Fruit fly (Drosophila melanogaster) whole organism, embryonic: ENCODE results near the gene gNacalpha.

Experiments
- C15 ChIP-seq: fragments of 200-800 bp; sonication (Bioruptor generic); IDR thresholded peaks from 3 replicates; pipeline ENCODE4 v1.3.6; 2022; ENCODE audit warnings: missing biosample characterization, missing genetic modification characterization
- CG10209 ChIP-seq: fragments of 200-800 bp; sonication (Bioruptor generic); optimal IDR thresholded peaks from 3 replicates; lab custom pipeline; 2017; ENCODE audit warnings: missing biosample characterization, mild to moderate bottlenecking, missing genetic modification characterization, missing genetic modification reagents
- CG10321 ChIP-seq: fragments of 200-800 bp; sonication (Bioruptor generic); IDR thresholded peaks from 2 replicates; pipeline ENCODE4 v1.3.6; 2022; ENCODE audit warnings: missing biosample characterization, missing genetic modification characterization
- CG10565 ChIP-seq: fragments of 200-800 bp; sonication (Bioruptor generic); optimal IDR thresholded peaks from 3 replicates; lab custom pipeline; 2016; ENCODE audit warnings: missing biosample characterization, mild to moderate bottlenecking, missing genetic modification characterization
- CG11085 ChIP-seq: fragments of 200-800 bp; sonication (Bioruptor generic); IDR thresholded peaks from 2 replicates; pipeline ENCODE4 v1.3.6; 2022; ENCODE audit warnings: missing biosample characterization, missing genetic modification characterization
- CG1233 ChIP-seq: fragments of 200-800 bp; sonication (Bioruptor generic); optimal IDR thresholded peaks from 4 replicates; lab custom pipeline; 2018; ENCODE audit warnings: missing biosample characterization, mild to moderate bottlenecking, missing genetic modification characterization
- CG2199 ChIP-seq: fragments of 200-800 bp; sonication (Bioruptor generic); IDR thresholded peaks from 3 replicates; pipeline ENCODE4 v1.3.6; 2022; ENCODE audit warnings: missing biosample characterization, missing genetic modification characterization
- CG31365 ChIP-seq: fragments of 200-800 bp; sonication (Bioruptor generic); optimal IDR thresholded peaks from 2 replicates; lab custom pipeline; 2018; ENCODE audit warnings: missing biosample characterization, mild to moderate bottlenecking, missing genetic modification characterization
- CG3163 ChIP-seq: fragments of 200-800 bp; sonication (Bioruptor generic); optimal IDR thresholded peaks from 3 replicates; lab custom pipeline; 2016; ENCODE audit warnings: missing biosample characterization, missing genetic modification characterization
- CG4424 ChIP-seq: fragments of 200-800 bp; sonication (Bioruptor generic); optimal IDR thresholded peaks from 3 replicates; lab custom pipeline; 2016; ENCODE audit warnings: missing biosample characterization, missing genetic modification characterization
- CG6254 ChIP-seq: fragments of 200-800 bp; sonication (Bioruptor generic); optimal IDR thresholded peaks from 3 replicates; lab custom pipeline; 2017; ENCODE audit warnings: mild to moderate bottlenecking, missing biosample characterization, missing genetic modification reagents, missing genetic modification characterization
- CG6654 ChIP-seq: fragments of 200-800 bp; sonication (Bioruptor generic); optimal IDR thresholded peaks from 2 replicates; lab custom pipeline; 2017; ENCODE audit warnings: missing biosample characterization, mild to moderate bottlenecking, missing genetic modification characterization
- CG6854 ChIP-seq: fragments of 200-800 bp; sonication (Bioruptor generic); optimal IDR thresholded peaks from 3 replicates; lab custom pipeline; 2017; ENCODE audit warnings: missing biosample characterization, mild to moderate bottlenecking, missing genetic modification characterization
- CG7271 ChIP-seq: fragments of 200-800 bp; sonication (Bioruptor generic); optimal IDR thresholded peaks from 2 replicates; lab custom pipeline; 2018; ENCODE audit warnings: missing biosample characterization, mild to moderate bottlenecking, missing genetic modification characterization, moderate library complexity
- CG7786 ChIP-seq: fragments of 200-800 bp; sonication (Bioruptor generic); optimal IDR thresholded peaks from 2 replicates; lab custom pipeline; 2016; ENCODE audit warnings: missing biosample characterization, missing genetic modification characterization
- CTCF ChIP-seq: fragments of 200-800 bp; sonication (Bioruptor generic); optimal IDR thresholded peaks from 2 replicates; lab custom pipeline; 2017; ENCODE audit warnings: missing biosample characterization, mild to moderate bottlenecking, missing genetic modification characterization, moderate library complexity
- CoRest ChIP-seq: fragments of 200-800 bp; sonication (Bioruptor generic); optimal IDR thresholded peaks from 3 replicates; lab custom pipeline; 2018; ENCODE audit warnings: missing biosample characterization, mild to moderate bottlenecking, missing genetic modification characterization, moderate library complexity
- Gsc ChIP-seq: fragments of 200-800 bp; sonication (Bioruptor generic); IDR thresholded peaks from 2 replicates; pipeline ENCODE4 v1.3.6; 2022; ENCODE audit warnings: missing biosample characterization, missing genetic modification characterization
- Hand ChIP-seq: fragments of 200-800 bp; sonication (Bioruptor generic); optimal IDR thresholded peaks from 2 replicates; lab custom pipeline; 2017; ENCODE audit warnings: mild to moderate bottlenecking, missing biosample characterization, missing genetic modification reagents, missing genetic modification characterization
- HmgD ChIP-seq: fragments of 200-800 bp; sonication (Bioruptor generic); optimal IDR thresholded peaks from 3 replicates; lab custom pipeline; 2016; ENCODE audit warnings: missing biosample characterization, missing genetic modification characterization
- Hr78 ChIP-seq, 2 experiments: fragments of 200-800 bp in 1 of 2; fragments of >200 bp in 1 of 2; sonication (Bioruptor generic) in 1 of 2; optimal IDR thresholded peaks; 2 replicates each; lab custom pipeline; 2017 to 2019; ENCODE audit warnings: missing biosample characterization in 2 of 2, missing genetic modification characterization in 2 of 2, mild to moderate bottlenecking in 1 of 2, moderate library complexity in 1 of 2
- Myb ChIP-seq: fragments of 200-800 bp; sonication (Bioruptor generic); optimal IDR thresholded peaks from 2 replicates; lab custom pipeline; 2016; ENCODE audit warnings: missing biosample characterization, missing genetic modification characterization
- Nf-YA ChIP-seq: fragments of 200-800 bp; sonication (Bioruptor generic); IDR thresholded peaks from 2 replicates; pipeline ENCODE4 v1.3.6; 2022; ENCODE audit warnings: missing biosample characterization, missing genetic modification characterization
- Pdp1 ChIP-seq, 2 experiments: fragments of 200-800 bp; sonication (Bioruptor generic); optimal IDR thresholded peaks; 3 replicates each; lab custom pipeline; 2016; ENCODE audit warnings: missing biosample characterization in 2 of 2, missing genetic modification characterization in 2 of 2, mild to moderate bottlenecking in 1 of 2, moderate library complexity in 1 of 2
- Ravus ChIP-seq: fragments of 200-800 bp; sonication (Bioruptor generic); IDR thresholded peaks from 2 replicates; pipeline ENCODE4 v1.3.6; 2022; ENCODE audit warnings: missing biosample characterization, missing genetic modification characterization
- Rx ChIP-seq: fragments of 200-800 bp; sonication (Bioruptor generic); IDR thresholded peaks from 2 replicates; pipeline ENCODE4 v1.3.6; 2022; ENCODE audit warnings: missing biosample characterization, missing genetic modification characterization
- Side ChIP-seq: fragments of 200-800 bp; sonication (Bioruptor generic); optimal IDR thresholded peaks from 2 replicates; lab custom pipeline; 2016; ENCODE audit warnings: missing biosample characterization, missing genetic modification characterization
- Six4 ChIP-seq: fragments of 200-800 bp; sonication (Bioruptor generic); optimal IDR thresholded peaks from 2 replicates; lab custom pipeline; 2016; ENCODE audit warnings: missing biosample characterization, missing genetic modification characterization
- Spps ChIP-seq: fragments of 200-800 bp; sonication (Bioruptor generic); optimal IDR thresholded peaks from 2 replicates; lab custom pipeline; 2018; ENCODE audit warnings: missing biosample characterization, mild to moderate bottlenecking, missing genetic modification characterization
- Stat92E ChIP-seq, 3 experiments: fragments of >200 bp in 2 of 3; fragments of 200-800 bp in 1 of 3; sonication (Bioruptor generic) in 1 of 3; optimal IDR thresholded peaks; 2 replicates each; lab custom pipeline; 2017 to 2019; ENCODE audit warnings: missing biosample characterization in 3 of 3, missing genetic modification characterization in 3 of 3, mild to moderate bottlenecking in 1 of 3, moderate library complexity in 1 of 3
- ab ChIP-seq: fragments of 200-800 bp; sonication (Bioruptor generic); optimal IDR thresholded peaks from 2 replicates; lab custom pipeline; 2016; ENCODE audit warnings: missing biosample characterization, missing genetic modification characterization
- abd-A ChIP-seq: fragments of 200-800 bp; sonication (Bioruptor generic); optimal IDR thresholded peaks from 3 replicates; lab custom pipeline; 2019; ENCODE audit warnings: missing biosample characterization, mild to moderate bottlenecking, missing genetic modification characterization, moderate library complexity
- amos ChIP-seq: fragments of 200-800 bp; sonication (Bioruptor generic); IDR thresholded peaks from 2 replicates; pipeline ENCODE4 v1.3.6; 2022; ENCODE audit warnings: missing biosample characterization, missing genetic modification characterization; ENCODE audit not compliant: partially characterized antibody
- bbx ChIP-seq: fragments of 200-800 bp; sonication (Bioruptor generic); IDR thresholded peaks from 2 replicates; pipeline ENCODE4 v1.3.6; 2022; ENCODE audit warnings: missing biosample characterization, missing genetic modification characterization; ENCODE audit not compliant: partially characterized antibody
- crc ChIP-seq: fragments of 200-800 bp; sonication (Bioruptor generic); optimal IDR thresholded peaks from 2 replicates; lab custom pipeline; 2016; ENCODE audit warnings: missing biosample characterization, missing genetic modification characterization
- crp ChIP-seq, 2 experiments: fragments of 200-800 bp; sonication (Bioruptor generic); optimal IDR thresholded peaks; 2 replicates in 1 of 2; 3 replicates in 1 of 2; lab custom pipeline; 2017; ENCODE audit warnings: missing biosample characterization in 2 of 2, missing genetic modification characterization in 2 of 2, mild to moderate bottlenecking in 1 of 2, moderate library complexity in 1 of 2
- disco-r ChIP-seq: fragments of 200-800 bp; sonication (Bioruptor generic); optimal IDR thresholded peaks from 2 replicates; lab custom pipeline; 2016; ENCODE audit warnings: missing biosample characterization, missing genetic modification characterization
- dm ChIP-seq: fragments of 200-800 bp; sonication (Bioruptor generic); optimal IDR thresholded peaks from 3 replicates; lab custom pipeline; 2016; ENCODE audit warnings: missing biosample characterization, missing genetic modification characterization
- exex ChIP-seq: fragments of 200-800 bp; sonication (Bioruptor generic); optimal IDR thresholded peaks from 4 replicates; lab custom pipeline; 2018; ENCODE audit warnings: missing biosample characterization, mild to moderate bottlenecking, missing genetic modification characterization, moderate library complexity
- hbn ChIP-seq: fragments of 200-800 bp; sonication (Bioruptor generic); IDR thresholded peaks from 2 replicates; pipeline ENCODE4 v1.3.6; 2022; ENCODE audit warnings: missing biosample characterization, missing genetic modification characterization; ENCODE audit not compliant: partially characterized antibody
- ind ChIP-seq: fragments of 200-800 bp; sonication (Bioruptor generic); optimal IDR thresholded peaks from 3 replicates; lab custom pipeline; 2016; ENCODE audit warnings: missing biosample characterization, missing genetic modification characterization
- jumu ChIP-seq: fragments of 200-800 bp; sonication (Bioruptor generic); optimal IDR thresholded peaks from 3 replicates; lab custom pipeline; 2016; ENCODE audit warnings: missing biosample characterization, missing genetic modification characterization
- klu ChIP-seq: fragments of 200-800 bp; sonication (Bioruptor generic); IDR thresholded peaks from 2 replicates; pipeline ENCODE4 v1.3.6; 2022; ENCODE audit warnings: missing biosample characterization, missing genetic modification characterization
- kni ChIP-seq: fragments of 200-800 bp; sonication (Bioruptor generic); optimal IDR thresholded peaks from 3 replicates; lab custom pipeline; 2017; ENCODE audit warnings: mild to moderate bottlenecking, missing biosample characterization, missing genetic modification reagents, missing genetic modification characterization
- lab ChIP-seq: fragments of 200-800 bp; sonication (Bioruptor generic); optimal IDR thresholded peaks from 3 replicates; lab custom pipeline; 2017; ENCODE audit warnings: missing biosample characterization, missing genetic modification characterization, mild to moderate bottlenecking, moderate library complexity, missing genetic modification reagents
- lola ChIP-seq, 3 experiments: fragments of >200 bp in 2 of 3; fragments of 200-800 bp in 1 of 3; sonication (Bioruptor generic) in 1 of 3; optimal IDR thresholded peaks; 2 replicates each; lab custom pipeline; 2017 to 2019; ENCODE audit warnings: missing biosample characterization in 3 of 3, missing genetic modification characterization in 3 of 3, mild to moderate bottlenecking in 1 of 3, moderate library complexity in 1 of 3
- sens-2 ChIP-seq: fragments of 200-800 bp; sonication (Bioruptor generic); IDR thresholded peaks from 2 replicates; pipeline ENCODE4 v1.3.6; 2022; ENCODE audit warnings: missing biosample characterization, missing genetic modification characterization
- sima ChIP-seq: fragments of 200-800 bp; sonication (Bioruptor generic); optimal IDR thresholded peaks from 2 replicates; lab custom pipeline; 2016; ENCODE audit warnings: missing biosample characterization, missing genetic modification characterization
- toy ChIP-seq: fragments of 200-800 bp; sonication (Bioruptor generic); IDR thresholded peaks from 2 replicates; pipeline ENCODE4 v1.3.6; 2022; ENCODE audit warnings: missing biosample characterization, missing genetic modification characterization
- trem ChIP-seq: fragments of 200-800 bp; optimal IDR thresholded peaks from 3 replicates; lab custom pipeline; 2019; ENCODE audit warnings: missing biosample characterization, mild to moderate bottlenecking, missing genetic modification characterization, moderate library complexity
- tx ChIP-seq: fragments of 200-800 bp; sonication (Bioruptor generic); optimal IDR thresholded peaks from 2 replicates; lab custom pipeline; 2016; ENCODE audit warnings: missing biosample characterization, missing genetic modification characterization
- vfl ChIP-seq: fragments of 200-800 bp; sonication (Bioruptor generic); optimal IDR thresholded peaks from 2 replicates; lab custom pipeline; 2016; ENCODE audit warnings: missing biosample characterization, missing genetic modification characterization

gNacalpha gene

DNA sequence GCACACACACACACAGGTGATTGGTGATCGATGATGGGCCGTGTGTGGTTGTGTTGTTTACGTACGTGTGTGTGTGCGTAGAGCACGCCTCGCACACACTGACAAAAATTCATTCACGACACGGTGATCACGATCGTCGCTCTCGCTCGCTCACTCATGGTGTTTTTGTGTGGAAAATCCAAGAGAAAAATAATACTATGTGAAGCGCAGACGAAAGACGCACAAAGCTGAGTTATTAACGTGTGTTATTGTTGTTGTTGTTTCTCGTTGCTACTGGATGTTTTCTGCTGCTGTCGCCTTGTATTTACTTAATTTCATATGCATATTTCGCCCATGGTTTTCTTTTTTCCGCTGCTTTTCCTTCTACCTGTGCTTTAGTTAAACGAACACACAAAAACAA, 40.0 kb downstream of the gNacalpha start (continued):
- TF ChIP-seq CG10321 (GFP tag; lab: Robert Waterston, UW) (no peak), CG11085 (GFP tag; lab: Robert Waterston, UW) (no peak), CG2199 (GFP tag; lab: Robert Waterston, UW) (no peak), kni (no peak), lab (GFP tag; lab: Kevin White, UChicago) (peak; percentile 38), CG10209 (GFP tag; lab: Kevin White, UChicago) (no peak), CG6854 (GFP tag; lab: Kevin White, UChicago) (no peak), ab (GFP tag; lab: Kevin White, UChicago) (no peak), Side (no peak), CG7271 (tag; lab: Kevin White, UChicago) (no peak), trem (no peak), CG6254 (no peak), CG4424 (no peak), HmgD (GFP tag; lab: Kevin White, UChicago) (no peak), CG3163 (no peak), sens-2 (GFP tag; lab: Robert Waterston, UW) (no peak), CG1233 (GFP tag; lab: Kevin White, UChicago) (no peak), lola (GFP tag; optimal IDR thresholded peaks at IDR 0.05; lab: Kevin White, UChicago) (peak in 1 of 3 experiments; percentile 58), Six4 (GFP tag; lab: Kevin White, UChicago) (no peak), CG31365 (tag; lab: Kevin White, UChicago) (no peak), Hand (no peak), hbn (GFP tag; lab: Robert Waterston, UW) (no peak), Ravus (no peak), Pdp1 (GFP tag; optimal IDR thresholded peaks at IDR 0.05; lab: Kevin White, UChicago) (peak in 1 of 2 experiments; percentile 1), vfl (no peak), CG6654 (GFP tag; lab: Kevin White, UChicago) (no peak), CG7786 (GFP tag; lab: Kevin White, UChicago) (no peak), disco-r (GFP tag; lab: Kevin White, UChicago) (no peak), Spps (tag; lab: Kevin White, UChicago) (no peak), CoRest (no peak), Gsc (GFP tag; lab: Robert Waterston, UW) (no peak), tx (GFP tag; lab: Kevin White, UChicago) (no peak), Hr78 (GFP tag; optimal IDR thresholded peaks at IDR 0.05; lab: Kevin White, UChicago) (no peak), CG10565 (GFP tag; lab: Kevin White, UChicago) (no peak), crp (GFP tag; optimal IDR thresholded peaks at IDR 0.05; lab: Kevin White, UChicago) (no peak), jumu (GFP tag; lab: Kevin White, UChicago) (no peak), Stat92E (GFP tag; optimal IDR thresholded peaks at IDR 0.05; lab: Kevin White, UChicago) (no peak), dm (no peak), amos (GFP tag; lab: Robert Waterston, UW) (peak; percentile 42; the same call in 1 of the 2 replicates), sima (GFP tag; lab: Kevin White, UChicago) (no peak), klu (GFP tag; lab: Robert Waterston, UW) (no peak), C15 (GFP tag; lab: Robert Waterston, UW) (no peak), exex (no peak), CTCF (no peak), Rx (no peak), bbx (GFP tag; lab: Robert Waterston, UW) (no peak), abd-A (tag; lab: Kevin White, UChicago) (peak; percentile 6), Myb (GFP tag; lab: Kevin White, UChicago) (no peak), crc (no peak), toy (GFP tag; lab: Robert Waterston, UW) (no peak), Nf-YA (GFP tag; lab: Robert Waterston, UW) (no peak), ind (GFP tag; lab: Kevin White, UChicago) (no peak)
